Fruit fly (Drosophila melanogaster): ENCODE measurements around the gene CG32262.
A peak's percentile ranks its signal among the peaks of the same experiment; 100 is the strongest.

CG32262 gene

DNA sequence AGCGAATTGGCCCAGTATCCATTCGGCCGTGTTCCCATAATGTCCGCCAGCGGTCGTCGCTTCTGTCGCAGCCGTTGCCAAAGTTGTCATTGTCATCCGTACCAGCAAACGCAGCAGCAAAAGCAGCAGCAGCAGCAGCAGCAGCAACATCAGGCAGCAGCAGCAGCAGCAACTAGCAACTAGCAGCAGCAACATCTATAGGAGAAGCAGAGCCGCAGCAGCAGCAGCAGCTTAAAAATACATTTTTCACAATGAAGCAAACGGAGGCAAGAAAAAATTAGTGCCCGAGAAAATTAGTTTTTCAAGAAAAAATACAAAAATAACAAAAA, 15.5 kb upstream of the CG32262 start (continued):
- TF ChIP-seq dysf (GFP tag; IDR thresholded peaks at IDR 0.05) (no peak), vfl (GFP tag; optimal IDR thresholded peaks at IDR 0.05) (no peak), CG6813 (GFP tag; optimal IDR thresholded peaks at IDR 0.05) (no peak), Stat92E (GFP tag; optimal IDR thresholded peaks at IDR 0.05) (no peak), CG6175 (GFP tag; IDR thresholded peaks at IDR 0.05) (peak; percentile 59; the same call in 2 of the 3 replicates), CG13296 (GFP tag; optimal IDR thresholded peaks at IDR 0.05) (no peak), CG17186 (GFP tag; optimal IDR thresholded peaks at IDR 0.05) (no peak), CG15479 (GFP tag; optimal IDR thresholded peaks at IDR 0.05) (no peak), Gsc (GFP tag; IDR thresholded peaks at IDR 0.05) (no peak), fd102C (GFP tag; optimal IDR thresholded peaks at IDR 0.05) (no peak), HmgD (GFP tag; optimal IDR thresholded peaks at IDR 0.05) (no peak), CG11093 (GFP tag; IDR thresholded peaks at IDR 0.05) (no peak), Ada2b (GFP tag; IDR thresholded peaks at IDR 0.05) (no peak), sim (GFP tag; IDR thresholded peaks at IDR 0.05) (no peak), sens-2 (GFP tag; IDR thresholded peaks at IDR 0.05) (no peak), Ets65A (GFP tag) (no peak), CG4730 (GFP tag; IDR thresholded peaks at IDR 0.05) (no peak), tx (GFP tag; optimal IDR thresholded peaks at IDR 0.05) (no peak), CG6689 (GFP tag; IDR thresholded peaks at IDR 0.05) (no peak), lbe (GFP tag; optimal IDR thresholded peaks at IDR 0.05) (no peak), Rfx (GFP tag; IDR thresholded peaks at IDR 0.05) (no peak), CG7928 (GFP tag; optimal IDR thresholded peaks at IDR 0.05) (no peak), Jarid2 (GFP tag; optimal IDR thresholded peaks at IDR 0.05) (peak; percentile 75), Bteb2 (GFP tag; optimal IDR thresholded peaks at IDR 0.05) (no peak), Bgb (GFP tag; IDR thresholded peaks at IDR 0.05; ENCODE audit: partially characterized antibody) (peak; percentile 20; the same call in 1 of the 2 replicates), trem (tag; optimal IDR thresholded peaks at IDR 0.05) (no peak), CoRest (tag; optimal IDR thresholded peaks at IDR 0.05) (no peak), Ets97D (GFP tag; optimal IDR thresholded peaks at IDR 0.05) (no peak), Hr51 (GFP tag; optimal IDR thresholded peaks at IDR 0.05) (no peak), CG1647 (GFP tag; optimal IDR thresholded peaks at IDR 0.05) (no peak), ken (GFP tag; IDR thresholded peaks at IDR 0.05) (no peak), Awh (GFP tag; IDR thresholded peaks at IDR 0.05) (peak; percentile 80), CG18764 (GFP tag; optimal IDR thresholded peaks at IDR 0.05) (no peak), tgo (GFP tag; IDR thresholded peaks at IDR 0.05) (no peak), CG30431 (GFP tag; optimal IDR thresholded peaks at IDR 0.05) (no peak), CG11560 (tag; IDR thresholded peaks at IDR 0.05) (no peak), CG5180 (GFP tag; optimal IDR thresholded peaks at IDR 0.05) (no peak), grn (GFP tag; optimal IDR thresholded peaks at IDR 0.05) (no peak), so (GFP tag; IDR thresholded peaks at IDR 0.05) (no peak), chm (GFP tag; IDR thresholded peaks at IDR 0.05) (0 out of 2 replicates have a peak, but pooled peaks have one; percentile 16), dmrt11E (tag; optimal IDR thresholded peaks at IDR 0.05) (no peak), Blimp-1 (GFP tag; optimal IDR thresholded peaks at IDR 0.05) (no peak), NFAT (GFP tag; IDR thresholded peaks at IDR 0.05) (no peak; the same call in 1 of the 2 replicates), mld (GFP tag; IDR thresholded peaks at IDR 0.05; ENCODE audit: partially characterized antibody) (no peak), sr (GFP tag; IDR thresholded peaks at IDR 0.05) (no peak), CG12236 (GFP tag; optimal IDR thresholded peaks at IDR 0.05) (no peak), Deaf1 (tag; optimal IDR thresholded peaks at IDR 0.05) (peak; percentile 48), CG10462 (GFP tag; optimal IDR thresholded peaks at IDR 0.05) (no peak), Trl (optimal IDR thresholded peaks at IDR 0.05) (peak in 1 of 2 experiments; percentile 58), Trl (GFP tag; optimal IDR thresholded peaks at IDR 0.05) (no peak), mirr (GFP tag; optimal IDR thresholded peaks at IDR 0.05) (no peak), CG42726 (GFP tag; IDR thresholded peaks at IDR 0.05; ENCODE audit: partially characterized antibody) (0 out of 2 replicates have a peak, but pooled peaks have one; percentile 12)
